Worm (Caenorhabditis elegans): ENCODE results near the gene num-1.

Gene num-1

ce11 chrV:20845524-20846208, 16.1 kb downstream of the num-1 start, which contains the start of the genes F31D4.2 and fkb-6 (continued):
- no peak for TF ChIP-seq F57C9.4 (tag; optimal IDR thresholded peaks at IDR 0.05)
- TF ChIP-seq chd-7 (tag; optimal IDR thresholded peaks at IDR 0.05): no peak
- TF ChIP-seq ama-1 (optimal IDR thresholded peaks at IDR 0.05): no peak
- TF ChIP-seq ama-1 (GFP tag; optimal IDR thresholded peaks at IDR 0.05): no peak
- no peak for TF ChIP-seq lin-26 (GFP tag; IDR thresholded peaks at IDR 0.05)
- peak; percentile 20 for TF ChIP-seq tlf-1 (GFP tag; optimal IDR thresholded peaks at IDR 0.05)
- TF ChIP-seq madf-3 (GFP tag; IDR thresholded peaks at IDR 0.05): 0 out of 2 replicates have a peak, but pooled peaks have one; percentile 25
- TF ChIP-seq hmg-20 (GFP tag; IDR thresholded peaks at IDR 0.05): no peak; the same call in 1 of the 2 replicates
- no peak for TF ChIP-seq bed-1 (GFP tag; IDR thresholded peaks at IDR 0.05)
- TF ChIP-seq snpc-1.3 (tag; optimal IDR thresholded peaks at IDR 0.05; ENCODE audit: insufficient read depth): no peak
- TF ChIP-seq F23B12.7 (tag; optimal IDR thresholded peaks at IDR 0.05; ENCODE audit: insufficient read depth): peak; percentile 17
- no peak for TF ChIP-seq nhr-90 (tag; optimal IDR thresholded peaks at IDR 0.05)
- TF ChIP-seq attf-6 (GFP tag; IDR thresholded peaks at IDR 0.05): no peak
- TF ChIP-seq B0261.1 (tag; optimal IDR thresholded peaks at IDR 0.05): no peak
- TF ChIP-seq lag-1 (GFP tag; IDR thresholded peaks at IDR 0.05): no peak
- peak; percentile 70 for TF ChIP-seq mcd-1 (GFP tag; IDR thresholded peaks at IDR 0.05)
- TF ChIP-seq snpc-1.1 (tag; optimal IDR thresholded peaks at IDR 0.05; ENCODE audit: insufficient read depth): peak; percentile 18
- no peak for TF ChIP-seq akir-1 (GFP tag; optimal IDR thresholded peaks at IDR 0.05)
- TF ChIP-seq lin-40 (tag; optimal IDR thresholded peaks at IDR 0.05): peak; percentile 57
- TF ChIP-seq hsf-1 (GFP tag; IDR thresholded peaks at IDR 0.05): peak; percentile 97
- TF ChIP-seq ceh-79 (tag; optimal IDR thresholded peaks at IDR 0.05): no peak
- no peak for TF ChIP-seq sea-2 (GFP tag; IDR thresholded peaks at IDR 0.05)
- TF ChIP-seq repo-1 (tag; optimal IDR thresholded peaks at IDR 0.05): no peak
- TF ChIP-seq ztf-18 (tag; optimal IDR thresholded peaks at IDR 0.05): no peak
- peak; percentile 14; the same call in 1 of the 2 replicates for TF ChIP-seq madf-8 (GFP tag; conservative IDR thresholded peaks at IDR 0.05)
- no peak for TF ChIP-seq xnd-1 (tag; optimal IDR thresholded peaks at IDR 0.05)
- TF ChIP-seq mes-4 (tag; optimal IDR thresholded peaks at IDR 0.05): no peak
- peak; percentile 45 for TF ChIP-seq ZK185.1 (tag; optimal IDR thresholded peaks at IDR 0.05; ENCODE audit: poor library complexity, severe bottlenecking)
- TF ChIP-seq F55B11.4 (tag; optimal IDR thresholded peaks at IDR 0.05; ENCODE audit: borderline replicate concordance, insufficient read depth): no peak
- no peak for TF ChIP-seq zim-3 (tag; optimal IDR thresholded peaks at IDR 0.05)
- TF ChIP-seq mel-28 (tag; optimal IDR thresholded peaks at IDR 0.05; ENCODE audit: borderline replicate concordance): no peak

ce11 chrV:20847743-20848229, 18.2 kb downstream of the num-1 start:
- TF ChIP-seq gei-17 (GFP tag; optimal IDR thresholded peaks at IDR 0.05) (peak; percentile 40), snpc-1.1 (tag; optimal IDR thresholded peaks at IDR 0.05; ENCODE audit: insufficient read depth) (no peak), Y79H2A.3 (GFP tag; conservative IDR thresholded peaks at IDR 0.05) (0 out of 2 replicates have a peak, but pooled peaks have one; percentile 39), ama-1 (optimal IDR thresholded peaks at IDR 0.05) (peak; percentile 75), ama-1 (GFP tag; optimal IDR thresholded peaks at IDR 0.05) (no peak), chd-7 (tag; optimal IDR thresholded peaks at IDR 0.05) (peak; percentile 76), let-526 (GFP tag; IDR thresholded peaks at IDR 0.05) (no peak), lsl-1 (GFP tag; optimal IDR thresholded peaks at IDR 0.05) (peak; percentile 22), rec-8 (tag; optimal IDR thresholded peaks at IDR 0.05) (no peak), T07F8.4 (tag; optimal IDR thresholded peaks at IDR 0.05) (peak; percentile 51), ceh-58 (GFP tag; IDR thresholded peaks at IDR 0.05) (no peak), cebp-1 (GFP tag; IDR thresholded peaks at IDR 0.05) (no peak), cebp-1 (tag; optimal IDR thresholded peaks at IDR 0.05) (peak; percentile 36), xnd-1 (tag; optimal IDR thresholded peaks at IDR 0.05) (peak; percentile 8), tlf-1 (GFP tag; optimal IDR thresholded peaks at IDR 0.05) (peak; percentile 63), lin-54 (GFP tag; optimal IDR thresholded peaks at IDR 0.05) (peak; percentile 15), repo-1 (tag; optimal IDR thresholded peaks at IDR 0.05) (peak; percentile 68), T26A5.8 (tag; optimal IDR thresholded peaks at IDR 0.05) (peak; percentile 9), madf-8 (GFP tag; conservative IDR thresholded peaks at IDR 0.05) (no peak), rcor-1 (GFP tag; IDR thresholded peaks at IDR 0.05) (peak; percentile 20; the same call in 1 of the 2 replicates), B0019.2 (GFP tag; conservative IDR thresholded peaks at IDR 0.05) (no peak), F52B5.7 (tag; optimal IDR thresholded peaks at IDR 0.05) (peak; percentile 53), K12H6.12 (tag; optimal IDR thresholded peaks at IDR 0.05) (no peak)
